Worm (Caenorhabditis elegans): Measurements from ENCODE around the gene best-5.

- TF ChIP-seq him-1 (tag; optimal IDR thresholded peaks at IDR 0.05) (no peak), dao-5 (tag; optimal IDR thresholded peaks at IDR 0.05) (no peak), W03F9.2 (tag; optimal IDR thresholded peaks at IDR 0.05) (no peak)
Measured at ce11 chrIII:9713862-9714261, 23.8 kb upstream of the best-5 start, which contains the start of gene ncx-6.
